Worm (Caenorhabditis elegans): ENCODE measurements around the gene hdl-2.

ce11 chrIV:8923381-8923780, 49.4 kb downstream of the hdl-2 start:
- TF ChIP-seq F13H6.1 (tag; optimal IDR thresholded peaks at IDR 0.05) = no peak
- TF ChIP-seq unc-39 (tag; optimal IDR thresholded peaks at IDR 0.05) = no peak
- no peak for TF ChIP-seq aly-2 (tag; optimal IDR thresholded peaks at IDR 0.05)
- no peak for TF ChIP-seq dmd-4 (tag; optimal IDR thresholded peaks at IDR 0.05)
- TF ChIP-seq zag-1 (tag; optimal IDR thresholded peaks at IDR 0.05) = no peak
- no peak for TF ChIP-seq nhr-23 (tag; optimal IDR thresholded peaks at IDR 0.05)
- TF ChIP-seq ztf-11 (tag; optimal IDR thresholded peaks at IDR 0.05) = no peak
- no peak for TF ChIP-seq nhr-11 (tag; optimal IDR thresholded peaks at IDR 0.05)
- TF ChIP-seq unc-62 (GFP tag; optimal IDR thresholded peaks at IDR 0.05) = no peak
- TF ChIP-seq unc-55 (GFP tag; optimal IDR thresholded peaks at IDR 0.05) = no peak
- no peak for TF ChIP-seq elt-3 (tag; optimal IDR thresholded peaks at IDR 0.05)
- TF ChIP-seq nhr-237 (tag; optimal IDR thresholded peaks at IDR 0.05) = no peak
